Worm (Caenorhabditis elegans) whole organism, L1 larva: ENCODE measurements around the gene C14A4.7.

ENCODE experiments used
- ceh-63 ChIP-seq: fragments of 200-800 bp; sonication (Bioruptor generic); optimal IDR thresholded peaks from 2 replicates; lab custom pipeline; 2018; ENCODE audit warnings: mild to moderate bottlenecking, missing genetic modification characterization, missing compliant biosample characterization
- dpl-1 ChIP-seq, 3 experiments: fragments of 150-350 bp in 2 of 3; sonication (generic microtip) in 1 of 3; optimal IDR thresholded peaks; 2 replicates each; lab custom pipeline; 2014 to 2017; ENCODE audit warnings: missing biosample characterization in 3 of 3, missing genetic modification characterization in 3 of 3, missing genetic modification reagents in 3 of 3
- nhr-71 ChIP-seq: sonication (generic microtip); optimal IDR thresholded peaks from 2 replicates; lab custom pipeline; 2016; ENCODE audit warnings: mild to moderate bottlenecking, missing genetic modification characterization, moderate library complexity, missing compliant biosample characterization
- snu-23 ChIP-seq: sonication (generic microtip); optimal IDR thresholded peaks from 2 replicates; lab custom pipeline; 2016; ENCODE audit warnings: missing genetic modification characterization, missing compliant biosample characterization
- unc-130 ChIP-seq: fragments of 150-350 bp; optimal IDR thresholded peaks from 2 replicates; lab custom pipeline; 2017; ENCODE audit warnings: missing biosample characterization, missing genetic modification characterization, inconsistent platforms

DNA sequence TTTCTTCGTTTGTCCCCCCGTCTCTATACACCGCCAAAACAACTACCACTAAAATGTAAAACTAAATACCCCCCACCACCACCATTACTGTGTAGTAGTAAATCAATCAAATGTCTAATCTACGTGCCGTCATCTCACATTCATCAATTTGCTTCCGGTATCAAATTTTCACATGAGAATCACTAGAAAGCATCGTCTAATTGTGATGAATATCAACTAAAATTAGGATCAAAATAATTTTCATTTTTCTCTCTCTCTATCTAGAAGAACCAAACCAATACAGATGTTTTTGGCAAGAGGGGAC is 49.6 kb downstream of the C14A4.7 start:
- no peak for TF ChIP-seq dpl-1 (GFP tag; optimal IDR thresholded peaks at IDR 0.05; lab: Kevin White, UChicago)
- TF ChIP-seq nhr-71 (tag; lab: Kevin White, UChicago), result peak; percentile 43
- TF ChIP-seq ceh-63 (GFP tag; lab: Kevin White, UChicago), result no peak
- TF ChIP-seq snu-23 (GFP tag; lab: Kevin White, UChicago), result peak; percentile 6
- no peak for TF ChIP-seq unc-130 (tag; lab: Kevin White, UChicago)
